Worm (Caenorhabditis elegans) whole organism, L4 larva: Measurements from ENCODE around the gene his-7.

Experiments used
- D1046.2 ChIP-seq: fragments of 200-800 bp; sonication (Bioruptor generic); IDR thresholded peaks from 2 replicates; pipeline ENCODE4 v1.3.6; 2022; ENCODE audit warnings: missing genetic modification characterization, missing compliant biosample characterization
- F10B5.3 ChIP-seq: sonication (generic microtip); optimal IDR thresholded peaks from 2 replicates; lab custom pipeline; 2016; ENCODE audit warnings: mild to moderate bottlenecking, missing genetic modification characterization, missing compliant biosample characterization
- T26A8.4 ChIP-seq: fragments of 200-800 bp; sonication (Bioruptor generic); IDR thresholded peaks from 2 replicates; pipeline ENCODE4 v1.3.6; 2022; ENCODE audit warnings: missing genetic modification characterization, missing compliant biosample characterization
- Y105C5A.15 ChIP-seq: fragments of 200-800 bp; sonication (Bioruptor generic); IDR thresholded peaks from 2 replicates; pipeline ENCODE4 v1.3.6; 2022; ENCODE audit warnings: missing genetic modification characterization, missing compliant biosample characterization
- Y48G9A.11 ChIP-seq: fragments of 200-800 bp; sonication (Bioruptor generic); IDR thresholded peaks from 2 replicates; pipeline ENCODE4 v1.3.6; 2022; ENCODE audit warnings: missing genetic modification reagents, missing genetic modification characterization, missing compliant biosample characterization
- aha-1 ChIP-seq: fragments of 150-350 bp; peaks from one replicate; lab custom pipeline; 2014; ENCODE audit warnings: missing biosample characterization, missing genetic modification characterization
- arid-1 ChIP-seq: fragments of 200-800 bp; sonication (Bioruptor generic); conservative IDR thresholded peaks from 2 replicates; pipeline ENCODE4 v1.3.6; 2022; ENCODE audit warnings: missing genetic modification reagents, missing genetic modification characterization, missing compliant biosample characterization
- attf-4 ChIP-seq: sonication (generic microtip); optimal IDR thresholded peaks from 3 replicates; lab custom pipeline; 2017; ENCODE audit warnings: missing biosample characterization, missing genetic modification characterization
- ceh-20 ChIP-seq: fragments of 200-800 bp; sonication (Bioruptor generic); IDR thresholded peaks from 2 replicates; pipeline ENCODE4 v1.3.6; 2022; ENCODE audit warnings: missing genetic modification reagents, missing genetic modification characterization, missing compliant biosample characterization
- ceh-32 ChIP-seq: sonication (generic microtip); optimal IDR thresholded peaks from 2 replicates; lab custom pipeline; 2016; ENCODE audit warnings: mild to moderate bottlenecking, missing genetic modification characterization, missing compliant biosample characterization; ENCODE audit not compliant: poor library complexity
- ceh-82 ChIP-seq: sonication (generic microtip); optimal IDR thresholded peaks from 2 replicates; lab custom pipeline; 2017; ENCODE audit warnings: missing biosample characterization, missing genetic modification characterization
- cey-2 ChIP-seq: sonication (generic microtip); optimal IDR thresholded peaks from 3 replicates; lab custom pipeline; 2017; ENCODE audit warnings: missing genetic modification characterization, mild to moderate bottlenecking, missing compliant biosample characterization, antibody characterized with exemption, borderline replicate concordance; ENCODE audit not compliant: insufficient read depth
- daf-19 ChIP-seq: fragments of 200-800 bp; sonication (Bioruptor generic); conservative IDR thresholded peaks from 2 replicates; pipeline ENCODE4 v1.3.6; 2022; ENCODE audit warnings: missing genetic modification characterization, missing compliant biosample characterization
- daf-8 ChIP-seq: fragments of 200-800 bp; sonication (Bioruptor generic); IDR thresholded peaks from 2 replicates; pipeline ENCODE4 v1.3.6; 2022; ENCODE audit warnings: missing genetic modification characterization, missing compliant biosample characterization
- dmd-8 ChIP-seq: fragments of 200-800 bp; sonication (Bioruptor generic); IDR thresholded peaks from 2 replicates; pipeline ENCODE4 v1.3.6; 2022; ENCODE audit warnings: missing genetic modification characterization, missing compliant biosample characterization
- dmd-9 ChIP-seq: fragments of 200-800 bp; sonication (Bioruptor generic); IDR thresholded peaks from 2 replicates; pipeline ENCODE4 v1.3.6; 2022; ENCODE audit warnings: missing genetic modification reagents, missing genetic modification characterization, missing compliant biosample characterization
- duxl-1 ChIP-seq: sonication (generic microtip); optimal IDR thresholded peaks from 2 replicates; lab custom pipeline; 2016; ENCODE audit warnings: mild to moderate bottlenecking, missing genetic modification characterization, moderate library complexity, missing compliant biosample characterization; ENCODE audit not compliant: poor library complexity
- fkh-10 ChIP-seq: fragments of 150-350 bp; optimal IDR thresholded peaks from 2 replicates; lab custom pipeline; 2014; ENCODE audit warnings: missing biosample characterization, missing genetic modification reagents, missing genetic modification characterization
- hlh-30 ChIP-seq: sonication (generic microtip); optimal IDR thresholded peaks from 2 replicates; lab custom pipeline; 2017; ENCODE audit warnings: antibody characterized with exemption, mild to moderate bottlenecking, missing genetic modification characterization, missing compliant biosample characterization; ENCODE audit not compliant: insufficient read depth
- jun-1 ChIP-seq: fragments of 150-350 bp; optimal IDR thresholded peaks from 2 replicates; lab custom pipeline; 2014; ENCODE audit warnings: missing biosample characterization, missing genetic modification reagents, missing genetic modification characterization
- lim-7 ChIP-seq: fragments of 200-800 bp; sonication (Bioruptor generic); IDR thresholded peaks from 2 replicates; pipeline ENCODE4 v1.3.6; 2022; ENCODE audit warnings: missing genetic modification characterization, missing compliant biosample characterization
- lin-1 ChIP-seq: fragments of 200-800 bp; sonication (Bioruptor generic); IDR thresholded peaks from 2 replicates; pipeline ENCODE4 v1.3.6; 2022; ENCODE audit warnings: missing genetic modification reagents, missing genetic modification characterization, missing compliant biosample characterization
- lin-38 ChIP-seq: fragments of 200-800 bp; sonication (Bioruptor generic); IDR thresholded peaks from 2 replicates; pipeline ENCODE4 v1.3.6; 2022; ENCODE audit warnings: missing genetic modification reagents, missing genetic modification characterization, missing compliant biosample characterization
- lin-39 ChIP-seq: fragments of 150-350 bp; optimal IDR thresholded peaks from 2 replicates; lab custom pipeline; 2014; ENCODE audit warnings: missing biosample characterization, missing genetic modification reagents, missing genetic modification characterization
- lir-3 ChIP-seq: sonication (generic microtip); optimal IDR thresholded peaks from 2 replicates; lab custom pipeline; 2016; ENCODE audit warnings: mild to moderate bottlenecking, missing genetic modification characterization, missing compliant biosample characterization
- madf-5 ChIP-seq, 2 experiments: fragments of 200-800 bp; sonication (Bioruptor generic); IDR thresholded peaks; 2 replicates each; pipeline ENCODE4 v1.3.6; 2022; ENCODE audit warnings: missing compliant biosample characterization in 2 of 2, missing genetic modification characterization in 2 of 2
- madf-9 ChIP-seq: fragments of 200-800 bp; sonication (Bioruptor generic); conservative IDR thresholded peaks from 2 replicates; pipeline ENCODE4 v1.3.6; 2022; ENCODE audit warnings: missing genetic modification reagents, missing genetic modification characterization, missing compliant biosample characterization
- mep-1 ChIP-seq: fragments of 150-350 bp; sonication (generic microtip); optimal IDR thresholded peaks from 3 replicates; lab custom pipeline; 2014; ENCODE audit warnings: missing biosample characterization, missing genetic modification characterization
- mes-2 ChIP-seq: sonication (generic microtip); optimal IDR thresholded peaks from 2 replicates; lab custom pipeline; 2016; ENCODE audit warnings: missing genotype, mild to moderate bottlenecking, missing genetic modification characterization, missing compliant biosample characterization; ENCODE audit not compliant: poor library complexity, severe bottlenecking
- mxl-3 ChIP-seq: fragments of 200-800 bp; sonication (Bioruptor generic); optimal IDR thresholded peaks from 2 replicates; lab custom pipeline; 2018; ENCODE audit warnings: mild to moderate bottlenecking, missing genetic modification characterization, missing compliant biosample characterization
- nhr-10 ChIP-seq: fragments of 150-350 bp; optimal IDR thresholded peaks from 2 replicates; lab custom pipeline; 2014; ENCODE audit warnings: missing biosample characterization, missing genetic modification characterization
- nhr-11 ChIP-seq: fragments of 150-350 bp; optimal IDR thresholded peaks from 2 replicates; lab custom pipeline; 2014; ENCODE audit warnings: missing biosample characterization, missing genetic modification characterization
- nhr-6 ChIP-seq: fragments of 150-350 bp; optimal IDR thresholded peaks from 2 replicates; lab custom pipeline; 2014; ENCODE audit warnings: missing biosample characterization, missing genetic modification characterization
- nhr-76 ChIP-seq: fragments of 150-350 bp; optimal IDR thresholded peaks from 2 replicates; lab custom pipeline; 2014; ENCODE audit warnings: missing biosample characterization, missing genetic modification characterization
- pha-4 ChIP-seq, 2 experiments: fragments of 150-350 bp in 1 of 2; fragments of 200-800 bp in 1 of 2; sonication (Bioruptor generic) in 1 of 2; IDR thresholded peaks in 1 of 2; optimal IDR thresholded peaks in 1 of 2; 2 replicates each; pipeline versions ENCODE4 v1.3.6 to Lab custom; 2014 to 2022; ENCODE audit warnings: missing genetic modification characterization in 2 of 2, missing genetic modification reagents in 2 of 2, missing biosample characterization in 1 of 2, missing compliant biosample characterization in 1 of 2
- php-3 ChIP-seq: fragments of 200-800 bp; sonication (Bioruptor generic); IDR thresholded peaks from 2 replicates; pipeline ENCODE4 v1.3.6; 2022; ENCODE audit warnings: missing genetic modification reagents, missing genetic modification characterization, missing compliant biosample characterization
- pqm-1 ChIP-seq: sonication (generic microtip); optimal IDR thresholded peaks from 2 replicates; lab custom pipeline; 2017; ENCODE audit warnings: missing biosample characterization, missing genetic modification characterization
- rbr-2 ChIP-seq: sonication (generic microtip); optimal IDR thresholded peaks from 2 replicates; lab custom pipeline; 2016; ENCODE audit warnings: missing genotype, missing genetic modification characterization, missing compliant biosample characterization
- saeg-2 ChIP-seq: fragments of 200-800 bp; sonication (Bioruptor generic); IDR thresholded peaks from 2 replicates; pipeline ENCODE4 v1.3.6; 2022; ENCODE audit warnings: missing genetic modification reagents, missing genetic modification characterization, missing compliant biosample characterization
- sdz-12 ChIP-seq: fragments of 200-800 bp; sonication (Bioruptor generic); optimal IDR thresholded peaks from 2 replicates; lab custom pipeline; 2018; ENCODE audit warnings: mild to moderate bottlenecking, missing genetic modification characterization, missing compliant biosample characterization
- set-16 ChIP-seq: fragments of 200-800 bp; sonication (Bioruptor generic); IDR thresholded peaks from 2 replicates; pipeline ENCODE4 v1.3.6; 2022; ENCODE audit warnings: missing genetic modification reagents, missing genetic modification characterization, missing compliant biosample characterization
- skn-1 ChIP-seq: fragments of 150-350 bp; optimal IDR thresholded peaks from 2 replicates; lab custom pipeline; 2014; ENCODE audit warnings: missing biosample characterization, missing genetic modification characterization
- tra-1 ChIP-seq: fragments of 200-800 bp; sonication (Bioruptor generic); IDR thresholded peaks from 2 replicates; pipeline ENCODE4 v1.3.6; 2022; ENCODE audit warnings: missing genetic modification reagents, missing genetic modification characterization, missing compliant biosample characterization
- unc-130 ChIP-seq: sonication (generic microtip); optimal IDR thresholded peaks from 2 replicates; lab custom pipeline; 2016; ENCODE audit warnings: missing genetic modification reagents, missing genetic modification characterization, missing compliant biosample characterization
- unc-62 ChIP-seq, 3 experiments: fragments of 150-350 bp in 1 of 3; sonication (generic microtip); optimal IDR thresholded peaks in 2 of 3; peaks in 1 of 3; 1 replicate in 1 of 3; 2 replicates in 2 of 3; lab custom pipeline; 2014 to 2017; ENCODE audit warnings: missing biosample characterization in 3 of 3, missing genetic modification characterization in 3 of 3, missing genetic modification reagents in 3 of 3, missing genotype in 1 of 3
- vab-7 ChIP-seq: fragments of 200-800 bp; sonication (Bioruptor generic); IDR thresholded peaks from 2 replicates; pipeline ENCODE4 v1.3.6; 2022; ENCODE audit warnings: missing genetic modification reagents, missing genetic modification characterization, missing compliant biosample characterization
- zag-1 ChIP-seq: fragments of 150-350 bp; optimal IDR thresholded peaks from 2 replicates; lab custom pipeline; 2014; ENCODE audit warnings: missing biosample characterization, missing genetic modification characterization
- ztf-11 ChIP-seq: fragments of 150-350 bp; optimal IDR thresholded peaks from 2 replicates; lab custom pipeline; 2014; ENCODE audit warnings: missing biosample characterization, missing genetic modification characterization

his-7 gene

ce11 chrV:8495965-8496364 lies 37.2 kb upstream of the his-7 start (continued):
- no peak for TF ChIP-seq ceh-82
- TF ChIP-seq attf-4 (tag; lab: Kevin White, UChicago): no peak
- TF ChIP-seq D1046.2 (GFP tag; lab: Robert Waterston, UW): no peak
- TF ChIP-seq T26A8.4 (GFP tag; lab: Robert Waterston, UW): no peak
- TF ChIP-seq saeg-2: no peak
- peak; percentile 43; the same call in 1 of the 2 replicates for TF ChIP-seq arid-1 (GFP tag; lab: Robert Waterston, UW)
- TF ChIP-seq sdz-12 (GFP tag; lab: Kevin White, UChicago): no peak
- peak; percentile 36 for TF ChIP-seq mep-1 (tag; lab: Kevin White, UChicago)
- TF ChIP-seq rbr-2 (tag; lab: Kevin White, UChicago): no peak
- TF ChIP-seq dmd-8: 0 out of 2 replicates have a peak, but pooled peaks have one; percentile 62
- 0 out of 2 replicates have a peak, but pooled peaks have one; percentile 32 for TF ChIP-seq madf-9 (GFP tag; lab: Robert Waterston, UW)
- TF ChIP-seq fkh-10 (GFP tag; lab: Kevin White, UChicago): no peak
- no peak for TF ChIP-seq jun-1
- no peak for TF ChIP-seq hlh-30
- no peak for TF ChIP-seq dmd-9 (GFP tag; lab: Robert Waterston, UW)
- TF ChIP-seq Y105C5A.15 (GFP tag; lab: Robert Waterston, UW): 0 out of 2 replicates have a peak, but pooled peaks have one; percentile 10
- TF ChIP-seq lir-3 (tag; lab: Kevin White, UChicago): peak; percentile 31
- TF ChIP-seq mxl-3 (GFP tag; lab: Kevin White, UChicago): no peak
- no peak for TF ChIP-seq nhr-6 (tag; lab: Kevin White, UChicago)
- TF ChIP-seq daf-19 (GFP tag; lab: Robert Waterston, UW): peak; percentile 70
- TF ChIP-seq lim-7 (GFP tag; lab: Robert Waterston, UW): peak; percentile 69
- TF ChIP-seq lin-1 (GFP tag; lab: Robert Waterston, UW): 0 out of 2 replicates have a peak, but pooled peaks have one; percentile 11
- TF ChIP-seq lin-38 (GFP tag; lab: Robert Waterston, UW): peak; percentile 71
- peak; percentile 78 for TF ChIP-seq vab-7 (GFP tag; lab: Robert Waterston, UW)
- no peak for TF ChIP-seq pqm-1 (tag; lab: Kevin White, UChicago)
- TF ChIP-seq tra-1 (GFP tag; lab: Robert Waterston, UW): peak; percentile 46; the same call in 1 of the 2 replicates

- TF ChIP-seq madf-5 (GFP tag; IDR thresholded peaks at IDR 0.05; lab: Robert Waterston, UW): 0 out of 4 replicates have a peak, but pooled peaks have one; percentile 51 to 66
- peak; percentile 66; the same call in 1 of the 2 replicates for TF ChIP-seq daf-19 (GFP tag; lab: Robert Waterston, UW)
- no peak for TF ChIP-seq unc-62 (GFP tag; optimal IDR thresholded peaks at IDR 0.05 in 1 of 2; lab: Kevin White, UChicago)
- TF ChIP-seq unc-62 (tag; optimal IDR thresholded peaks at IDR 0.05; lab: Kevin White, UChicago): no peak
- 0 out of 2 replicates have a peak, but pooled peaks have one; percentile 40 for TF ChIP-seq Y48G9A.11 (GFP tag; lab: Robert Waterston, UW)
- TF ChIP-seq T26A8.4 (GFP tag; lab: Robert Waterston, UW): 0 out of 2 replicates have a peak, but pooled peaks have one; percentile 39
- no peak for TF ChIP-seq set-16 (GFP tag; lab: Robert Waterston, UW)
- no peak for TF ChIP-seq ceh-32
- TF ChIP-seq Y105C5A.15 (GFP tag; lab: Robert Waterston, UW): no peak
- peak; percentile 53; the same call in 1 of the 2 replicates for TF ChIP-seq pha-4 (GFP tag; IDR thresholded peaks at IDR 0.05; lab: Robert Waterston, UW)
- TF ChIP-seq pha-4 (tag; optimal IDR thresholded peaks at IDR 0.05; lab: Kevin White, UChicago): no peak
- no peak for TF ChIP-seq skn-1 (tag; lab: Kevin White, UChicago)
- TF ChIP-seq cey-2 (tag; lab: Kevin White, UChicago): no peak
- TF ChIP-seq zag-1 (tag; lab: Kevin White, UChicago): no peak
- TF ChIP-seq duxl-1 (tag; lab: Kevin White, UChicago): peak; percentile 27
- TF ChIP-seq mes-2: no peak
- TF ChIP-seq lin-39: no peak
- no peak for TF ChIP-seq mxl-3 (GFP tag; lab: Kevin White, UChicago)
- TF ChIP-seq nhr-10 (tag; lab: Kevin White, UChicago): no peak
- TF ChIP-seq ztf-11 (tag; lab: Kevin White, UChicago): no peak
- TF ChIP-seq nhr-11 (tag; lab: Kevin White, UChicago): no peak
- no peak for TF ChIP-seq nhr-76
- no peak for TF ChIP-seq D1046.2 (GFP tag; lab: Robert Waterston, UW)
- TF ChIP-seq rbr-2 (tag; lab: Kevin White, UChicago): no peak
- no peak for TF ChIP-seq F10B5.3 (tag; lab: Kevin White, UChicago)
- TF ChIP-seq php-3: no peak
- TF ChIP-seq daf-8: 0 out of 2 replicates have a peak, but pooled peaks have one; percentile 27
- TF ChIP-seq unc-130: no peak
- TF ChIP-seq aha-1: no peak
- TF ChIP-seq ceh-20 (GFP tag; lab: Robert Waterston, UW): peak; percentile 45; the same call in 1 of the 2 replicates
Measured at ce11 chrV:8499407-8499806, 33.8 kb upstream of the his-7 start.
